Fruit fly (Drosophila melanogaster) Kc167 (cell line): Measurements from ENCODE around the gene TP53INP.

ENCODE experiments used
- Myc ChIP-seq: fragments of >200 bp; optimal IDR thresholded peaks from 2 replicates; lab custom pipeline; 2017; ENCODE audit warnings: missing external identifiers
- Sin3A ChIP-seq: fragments of >200 bp; optimal IDR thresholded peaks from 2 replicates; lab custom pipeline; 2018; ENCODE audit warnings: missing external identifiers
- h ChIP-seq: fragments of >200 bp; optimal IDR thresholded peaks from 3 replicates; lab custom pipeline; 2018; ENCODE audit warnings: missing external identifiers
- insv ChIP-seq: fragments of >200 bp; optimal IDR thresholded peaks from 3 replicates; lab custom pipeline; 2018; ENCODE audit warnings: missing external identifiers
- psq ChIP-seq: fragments of >200 bp; optimal IDR thresholded peaks from 2 replicates; lab custom pipeline; 2017; ENCODE audit warnings: missing external identifiers
- ttk ChIP-seq: sonication (Bioruptor generic); optimal IDR thresholded peaks from 2 replicates; lab custom pipeline; 2017; ENCODE audit warnings: missing external identifiers

TP53INP gene

DNA sequence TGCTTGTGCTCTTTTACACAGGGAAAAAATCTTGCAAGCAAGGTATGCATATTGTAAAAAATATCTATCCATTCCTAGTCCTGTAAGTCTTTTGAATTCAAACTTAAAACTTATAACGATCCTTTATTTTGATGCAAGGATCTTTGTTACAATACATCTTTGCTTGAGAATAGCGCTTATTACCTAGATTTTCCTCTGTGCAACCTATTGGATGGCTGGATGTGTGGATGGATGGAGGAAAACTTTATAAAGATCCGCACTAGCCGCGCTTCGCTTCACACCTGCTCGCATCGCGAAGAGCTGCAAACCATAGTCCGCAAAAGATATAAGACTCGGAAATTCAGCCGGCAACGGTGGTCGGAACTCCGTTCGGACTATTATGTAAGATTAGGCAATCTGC is 14.6 kb downstream of the TP53INP start, which contains the start of gene CG15020:
Gene CG15020 (plus strand): TSS at position 301 of the 400 bp plus-strand sequence.
- TF ChIP-seq Myc (lab: Kevin White, UChicago), result no peak
- TF ChIP-seq h (lab: Kevin White, UChicago), result no peak
- no peak for TF ChIP-seq ttk
- no peak for TF ChIP-seq insv (lab: Kevin White, UChicago)
- no peak for TF ChIP-seq Sin3A (lab: Kevin White, UChicago)

DNA sequence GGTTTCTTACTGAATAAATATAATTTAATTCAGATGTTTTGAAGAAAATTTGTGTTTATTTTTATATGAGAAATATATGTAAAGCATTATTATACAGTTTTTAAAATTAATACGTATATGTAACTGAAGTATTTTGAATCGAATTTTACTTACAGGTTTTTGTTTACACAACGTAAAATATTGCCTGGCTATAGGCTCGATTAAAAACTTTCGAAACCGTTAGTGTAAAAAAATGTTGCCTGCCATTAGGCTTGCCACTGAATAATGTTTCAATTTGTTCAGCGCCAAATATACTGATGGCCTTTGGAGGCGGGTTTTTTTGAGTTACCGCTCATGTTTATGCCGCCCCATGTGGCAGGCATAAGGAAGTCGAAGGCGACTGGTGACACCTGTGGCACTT is 19.8 kb downstream of the TP53INP start:
- TF ChIP-seq Sin3A (lab: Kevin White, UChicago), result no peak
- TF ChIP-seq psq (lab: Kevin White, UChicago), result no peak
- TF ChIP-seq h (lab: Kevin White, UChicago), result no peak
- TF ChIP-seq insv (lab: Kevin White, UChicago), result no peak
- TF ChIP-seq ttk, result no peak
- TF ChIP-seq Myc (lab: Kevin White, UChicago), result no peak

DNA sequence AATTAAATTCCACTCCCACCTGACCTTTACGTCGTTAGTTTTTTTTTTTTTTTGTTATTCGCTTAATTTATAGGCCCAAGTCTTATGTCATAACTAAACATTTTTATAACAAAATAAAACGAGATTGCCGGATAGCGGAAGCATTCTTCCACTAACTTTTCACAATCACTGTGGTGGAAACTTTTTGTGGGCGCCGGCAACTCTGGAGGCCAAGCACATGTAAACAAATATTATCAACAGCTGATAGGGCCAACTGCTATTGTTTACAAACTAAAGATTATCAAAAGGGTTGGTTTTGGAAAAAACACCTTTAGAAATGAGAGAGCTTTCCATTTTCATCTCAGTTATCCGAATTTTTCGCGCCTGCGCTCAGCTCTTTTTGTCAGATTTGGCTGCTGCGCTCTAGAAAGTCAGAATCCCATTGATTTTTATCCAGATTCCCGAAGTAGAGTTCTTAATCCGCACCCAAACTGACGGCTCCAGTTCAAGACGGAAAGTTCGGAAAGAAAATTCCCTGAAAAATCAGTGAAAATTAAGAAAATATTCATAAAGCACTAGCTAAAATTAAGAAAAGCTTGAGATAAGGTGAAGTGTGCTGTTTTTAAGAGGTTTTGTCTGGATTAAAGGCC is 22.3 kb downstream of the TP53INP start, which contains the start of gene nAChRbeta1:
Gene nAChRbeta1 (plus strand): TSS at position 432 of the 629 bp plus-strand sequence.
- TF ChIP-seq ttk (no peak), insv (lab: Kevin White, UChicago) (no peak), Myc (lab: Kevin White, UChicago) (no peak), psq (lab: Kevin White, UChicago) (no peak), Sin3A (lab: Kevin White, UChicago) (no peak), h (lab: Kevin White, UChicago) (no peak)

DNA sequence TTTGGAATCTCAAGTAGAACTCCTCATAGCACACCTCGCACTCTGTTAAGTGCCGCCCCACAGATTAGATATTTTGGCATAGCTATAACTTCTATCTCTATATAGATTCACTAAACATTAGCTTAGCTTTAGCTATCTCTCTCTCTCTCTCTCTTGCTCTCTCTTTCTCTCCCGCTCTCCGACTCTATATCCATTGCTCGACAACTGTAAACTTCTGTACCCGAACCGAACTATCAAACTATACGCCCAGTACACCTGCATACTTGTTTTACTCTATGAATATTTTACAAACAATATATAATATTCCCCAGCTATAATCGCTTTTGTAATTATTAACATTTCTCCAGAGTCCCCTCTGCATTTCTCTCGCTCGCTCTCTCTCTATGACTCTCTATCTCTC is 23.6 kb downstream of the TP53INP start:
- TF ChIP-seq psq (lab: Kevin White, UChicago) (no peak), h (lab: Kevin White, UChicago) (no peak), Myc (lab: Kevin White, UChicago) (no peak), ttk (no peak), Sin3A (lab: Kevin White, UChicago) (no peak), insv (lab: Kevin White, UChicago) (no peak)

DNA sequence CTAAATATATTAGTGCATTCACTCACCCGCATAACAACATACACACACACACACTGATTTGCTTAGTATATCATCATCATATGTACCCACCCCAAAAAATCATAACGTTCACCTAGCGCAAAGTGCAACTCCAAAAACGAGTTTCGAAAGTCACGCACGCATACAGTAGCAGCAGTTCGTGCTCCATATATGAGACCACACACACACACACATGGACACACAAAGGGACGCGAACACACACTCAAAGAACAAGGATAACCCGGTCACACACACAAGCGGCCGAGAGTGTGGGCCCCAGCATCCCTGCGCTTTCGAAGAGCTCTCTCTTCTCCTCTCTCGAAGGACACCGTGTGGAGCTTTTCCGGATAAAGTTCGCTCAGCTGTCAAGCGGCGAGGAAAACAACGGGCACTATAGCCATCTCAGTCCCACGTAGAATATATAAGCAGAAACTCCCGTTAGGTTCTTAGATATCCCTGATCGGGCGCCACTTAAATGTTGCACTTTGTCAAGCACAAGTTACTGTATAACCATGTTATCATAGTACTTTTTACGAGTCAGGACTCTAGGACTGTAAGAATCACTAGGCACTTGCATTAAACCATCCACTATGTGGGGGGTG is 24.5 kb downstream of the TP53INP start:
- TF ChIP-seq ttk, result no peak
- TF ChIP-seq Myc (lab: Kevin White, UChicago), result no peak
- TF ChIP-seq insv (lab: Kevin White, UChicago), result no peak
- TF ChIP-seq Sin3A (lab: Kevin White, UChicago), result no peak
- TF ChIP-seq h (lab: Kevin White, UChicago), result no peak

DNA sequence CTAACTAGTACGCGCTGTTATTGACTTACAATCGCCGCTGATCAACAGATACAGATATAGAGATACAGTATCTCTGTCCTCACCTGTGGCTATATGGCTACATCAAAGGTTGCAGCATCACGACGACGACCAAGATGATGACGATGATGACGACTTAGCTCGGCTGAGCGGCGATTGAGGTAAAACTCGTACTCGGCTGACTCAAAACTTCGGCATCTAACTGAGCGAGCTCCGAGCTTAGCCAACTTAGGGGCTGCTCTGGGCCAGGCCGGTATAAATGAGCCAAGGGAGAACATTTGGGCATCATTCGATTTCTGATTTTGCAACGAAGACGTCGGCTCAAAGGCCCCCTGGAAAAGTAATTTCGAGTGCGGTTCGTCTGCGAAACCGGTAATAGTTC is 29.7 kb downstream of the TP53INP start, which contains the start of gene CG15021:
Gene CG15021 (plus strand): TSS at position 301 of the 400 bp plus-strand sequence.
- TF ChIP-seq Myc (lab: Kevin White, UChicago) (no peak), ttk (no peak), h (lab: Kevin White, UChicago) (no peak), psq (lab: Kevin White, UChicago) (no peak), insv (lab: Kevin White, UChicago) (no peak), Sin3A (lab: Kevin White, UChicago) (no peak)

DNA sequence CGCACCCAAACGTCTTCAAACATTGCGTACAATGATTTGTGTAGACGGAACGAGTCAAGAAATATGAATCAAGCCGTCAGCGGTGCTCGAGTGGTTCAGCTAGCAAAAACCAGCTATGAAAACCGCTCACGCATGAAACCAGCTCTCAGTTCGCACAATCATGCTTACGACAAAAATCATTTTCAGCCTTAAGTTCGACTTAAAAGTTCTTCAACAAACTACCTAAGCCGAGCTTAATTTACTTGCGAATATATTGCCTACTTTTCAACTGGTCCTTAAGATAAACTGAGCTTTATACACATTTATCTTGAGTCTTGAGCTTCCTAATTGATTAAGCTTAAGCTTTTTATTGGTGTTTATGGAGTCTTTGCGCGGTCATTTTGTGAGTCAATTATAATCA is 33.4 kb downstream of the TP53INP start:
- TF ChIP-seq insv (lab: Kevin White, UChicago) (no peak), Sin3A (lab: Kevin White, UChicago) (no peak), ttk (no peak), psq (lab: Kevin White, UChicago) (no peak), Myc (lab: Kevin White, UChicago) (no peak), h (lab: Kevin White, UChicago) (no peak)

DNA sequence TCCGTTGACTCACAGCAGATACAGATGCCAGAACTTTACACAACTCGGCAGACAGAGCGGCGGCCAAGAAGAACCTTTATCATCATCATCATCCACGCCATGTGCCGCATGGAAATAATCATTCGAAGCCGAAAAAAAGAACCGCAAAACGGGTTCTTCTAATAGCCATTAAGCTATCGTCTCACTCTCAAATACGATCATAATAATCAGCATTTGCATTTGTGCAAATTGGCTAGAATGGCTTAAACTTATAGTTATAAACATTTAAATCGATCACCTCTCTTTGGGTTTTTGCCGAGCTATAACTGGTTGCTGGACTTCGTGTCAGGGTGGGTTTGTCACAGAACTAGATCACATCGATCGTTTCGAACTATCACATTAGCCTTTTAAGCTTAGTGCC is 35.4 kb downstream of the TP53INP start:
- TF ChIP-seq psq (lab: Kevin White, UChicago), result no peak
- no peak for TF ChIP-seq h (lab: Kevin White, UChicago)
- TF ChIP-seq ttk, result no peak
- TF ChIP-seq Myc (lab: Kevin White, UChicago), result no peak
- no peak for TF ChIP-seq insv (lab: Kevin White, UChicago)
- TF ChIP-seq Sin3A (lab: Kevin White, UChicago), result no peak

DNA sequence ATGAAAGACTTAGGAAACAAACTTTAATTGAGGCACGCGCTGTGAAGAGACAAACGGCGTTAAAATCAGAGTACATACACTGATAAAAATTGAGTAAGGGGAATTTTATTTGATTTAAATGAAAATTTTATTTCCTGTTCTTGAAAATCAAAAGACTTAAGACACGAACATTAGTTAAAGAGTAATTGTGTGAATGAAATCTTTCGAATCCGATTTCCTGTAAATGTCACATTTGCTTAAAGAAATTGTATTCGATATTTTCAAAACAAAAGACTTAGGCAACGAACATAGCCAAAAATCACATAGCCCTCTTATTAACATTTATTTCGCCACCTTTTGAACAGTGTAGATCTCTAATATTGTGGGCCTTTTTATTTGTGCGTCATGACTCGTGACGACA is 39.1 kb downstream of the TP53INP start:
- TF ChIP-seq insv (lab: Kevin White, UChicago), result no peak
- TF ChIP-seq Sin3A (lab: Kevin White, UChicago), result no peak
- TF ChIP-seq h (lab: Kevin White, UChicago), result no peak
- TF ChIP-seq ttk, result no peak
- TF ChIP-seq Myc (lab: Kevin White, UChicago), result no peak

DNA sequence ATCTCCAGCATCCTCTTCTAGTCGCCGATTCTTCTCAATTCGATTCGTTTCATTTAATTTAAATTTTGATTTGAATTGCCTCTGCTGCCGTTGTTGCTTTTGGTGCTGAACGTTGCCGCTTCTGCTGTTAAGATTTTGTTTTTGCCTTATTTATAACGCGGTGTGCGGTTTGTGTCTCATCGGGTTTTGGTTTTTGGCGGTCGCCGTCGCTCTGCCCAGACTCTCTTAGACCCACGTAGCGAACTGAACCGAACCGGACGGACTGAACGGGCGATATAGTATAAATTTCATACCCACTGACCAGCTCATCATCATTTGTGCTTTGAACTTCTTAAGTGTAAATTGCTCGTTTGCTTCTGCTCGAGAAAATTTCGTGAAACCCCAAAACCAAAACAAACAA is 39.5 kb downstream of the TP53INP start, which contains the start of gene CG12607:
Gene CG12607 (plus strand): TSS at position 301 of the 400 bp plus-strand sequence.
- TF ChIP-seq Sin3A (lab: Kevin White, UChicago) (no peak), h (lab: Kevin White, UChicago) (no peak), Myc (lab: Kevin White, UChicago) (no peak), insv (lab: Kevin White, UChicago) (no peak), ttk (no peak), psq (lab: Kevin White, UChicago) (no peak)

DNA sequence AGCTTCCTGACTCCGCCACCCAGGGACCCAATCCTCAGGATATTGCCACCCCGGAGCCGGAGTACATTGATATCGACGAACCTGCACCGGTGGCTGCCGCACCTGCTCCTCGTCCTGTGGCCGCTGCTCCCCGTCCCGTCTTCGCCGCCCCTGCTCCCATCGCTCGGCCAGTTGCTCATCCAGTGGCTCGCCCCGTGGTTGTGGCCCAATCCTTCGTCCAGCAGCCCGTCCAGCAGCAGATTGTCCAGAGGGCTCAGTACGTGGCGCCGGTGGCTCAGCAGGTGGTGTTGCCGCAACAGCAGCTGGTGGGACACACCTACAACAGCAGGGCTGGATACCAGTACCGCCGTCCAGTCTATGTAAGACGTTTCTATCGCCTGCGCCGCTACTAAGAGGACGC is 40.5 kb downstream of the TP53INP start:
- TF ChIP-seq ttk, result no peak
- no peak for TF ChIP-seq psq (lab: Kevin White, UChicago)

DNA sequence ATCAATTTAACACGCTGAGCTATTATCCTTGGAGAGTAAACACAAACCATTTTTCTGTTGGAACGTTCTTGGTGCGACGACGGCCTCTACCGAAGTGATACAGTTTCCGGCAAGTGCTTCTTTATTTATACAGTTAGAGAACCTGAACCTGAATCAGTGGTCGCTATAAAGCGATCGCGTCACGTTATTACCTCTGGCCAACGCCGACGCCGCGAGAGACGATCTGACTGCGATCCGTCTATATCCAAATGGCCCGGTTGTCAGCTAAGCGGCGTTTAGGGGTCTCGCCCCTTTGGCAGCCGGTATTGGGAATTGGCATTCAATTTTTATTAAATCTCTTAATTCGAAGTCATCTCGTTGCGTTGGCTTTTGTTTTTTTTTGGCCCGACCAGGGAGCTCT is 51.3 kb downstream of the TP53INP start, which contains the start of gene CG11345:
Gene CG11345 (minus strand): TSS at position 101 of the 400 bp plus-strand sequence.
- TF ChIP-seq psq (lab: Kevin White, UChicago) (no peak), Sin3A (lab: Kevin White, UChicago) (no peak), h (lab: Kevin White, UChicago) (no peak), Myc (lab: Kevin White, UChicago) (no peak), ttk (no peak), insv (lab: Kevin White, UChicago) (no peak)
